Fruit fly (Drosophila melanogaster) whole organism, adult: ENCODE data around the gene CG34290.

Experiments
- CG5204 ChIP-seq: fragments of 200-800 bp; sonication (Bioruptor generic); optimal IDR thresholded peaks from 2 replicates; lab custom pipeline; 2016; ENCODE audit warnings: missing biosample characterization, missing genetic modification characterization
- Hr96 ChIP-seq: fragments of 200-800 bp; sonication (Bioruptor generic); optimal IDR thresholded peaks from 2 replicates; lab custom pipeline; 2016; ENCODE audit warnings: missing biosample characterization, missing genetic modification characterization
- pad ChIP-seq: fragments of 200-800 bp; sonication (Bioruptor generic); optimal IDR thresholded peaks from 3 replicates; lab custom pipeline; 2017; ENCODE audit warnings: missing biosample characterization, missing genetic modification characterization, mild to moderate bottlenecking, moderate library complexity, missing genetic modification reagents

DNA sequence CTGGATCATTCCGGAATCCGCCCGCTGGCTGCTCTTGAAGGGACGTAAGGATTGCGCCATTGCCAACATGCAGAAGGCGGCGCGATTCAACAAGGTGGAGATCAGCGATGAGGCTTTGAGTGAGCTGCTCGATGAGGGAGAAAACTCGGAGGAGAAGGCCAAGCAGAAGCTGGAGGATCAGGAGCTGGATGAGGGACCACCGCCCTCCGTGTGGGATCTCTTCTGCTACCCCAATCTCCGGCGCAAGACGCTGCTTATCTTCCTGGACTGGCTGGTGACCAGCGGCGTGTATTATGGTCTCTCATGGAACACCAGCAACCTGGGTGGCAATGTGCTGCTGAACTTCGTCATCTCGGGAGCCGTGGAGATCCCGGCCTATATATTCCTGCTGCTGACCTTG lies 15.4 kb downstream of the CG34290 start:
- TF ChIP-seq pad (no peak), CG5204 (GFP tag; lab: Kevin White, UChicago) (no peak), Hr96 (GFP tag; lab: Kevin White, UChicago) (no peak)
